Worm (Caenorhabditis elegans) whole organism, L4 larva: Measurements from ENCODE around the gene Y9C9A.16.

Source experiments
- aly-2 ChIP-seq: sonication (generic microtip); optimal IDR thresholded peaks from 2 replicates; lab custom pipeline; 2018; ENCODE audit warnings: missing biosample characterization, missing genetic modification characterization
- daf-8 ChIP-seq: fragments of 200-800 bp; sonication (Bioruptor generic); IDR thresholded peaks from 2 replicates; pipeline ENCODE4 v1.3.6; 2022; ENCODE audit warnings: missing genetic modification characterization, missing compliant biosample characterization
- dve-1 ChIP-seq: sonication (generic microtip); optimal IDR thresholded peaks from 2 replicates; lab custom pipeline; 2017; ENCODE audit warnings: antibody characterized with exemption, mild to moderate bottlenecking, missing genetic modification characterization, missing compliant biosample characterization; ENCODE audit not compliant: insufficient read depth
- pqm-1 ChIP-seq: sonication (generic microtip); optimal IDR thresholded peaks from 2 replicates; lab custom pipeline; 2017; ENCODE audit warnings: missing biosample characterization, missing genetic modification characterization
- set-16 ChIP-seq: fragments of 200-800 bp; sonication (Bioruptor generic); IDR thresholded peaks from 2 replicates; pipeline ENCODE4 v1.3.6; 2022; ENCODE audit warnings: missing genetic modification reagents, missing genetic modification characterization, missing compliant biosample characterization
- zfp-3 ChIP-seq: fragments of 200-800 bp; sonication (Bioruptor generic); conservative IDR thresholded peaks from 2 replicates; pipeline ENCODE4 v1.3.6; 2022; ENCODE audit warnings: missing genetic modification reagents, missing genetic modification characterization, missing compliant biosample characterization

DNA sequence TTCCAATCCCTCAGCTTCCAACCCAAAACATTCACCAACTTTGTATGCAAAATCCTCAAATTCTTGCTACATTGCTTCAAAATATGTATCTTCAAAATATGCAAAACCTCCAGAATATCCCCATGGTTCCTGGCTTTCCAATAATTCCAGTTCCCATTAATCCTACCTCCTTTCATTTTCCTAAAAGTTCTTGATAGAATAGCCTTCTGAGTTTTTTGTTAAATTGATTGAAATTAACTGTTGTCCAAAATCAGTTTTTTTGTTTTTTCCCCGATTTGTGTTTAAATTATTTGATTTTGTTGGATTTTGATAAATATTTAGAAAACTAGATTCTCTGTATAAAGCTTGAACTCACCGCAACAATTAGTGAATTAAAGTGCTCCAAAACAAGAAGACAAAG lies 29.2 kb upstream of the Y9C9A.16 start:
- TF ChIP-seq daf-8 (GFP tag; lab: Robert Waterston, UW) (no peak), dve-1 (tag; lab: Kevin White, UChicago) (no peak), pqm-1 (tag; lab: Kevin White, UChicago) (no peak), aly-2 (tag; lab: Kevin White, UChicago) (no peak), zfp-3 (no peak), set-16 (GFP tag; lab: Robert Waterston, UW) (no peak)
